Worm (Caenorhabditis elegans) whole organism, young adult: ENCODE measurements around the gene Y69A2AR.31.

Source experiments
- B0019.2 ChIP-seq: fragments of 200-800 bp; sonication (Bioruptor generic); conservative IDR thresholded peaks from 2 replicates; pipeline ENCODE4 v1.3.6; 2022; ENCODE audit warnings: missing genetic modification reagents, missing genetic modification characterization, missing compliant biosample characterization
- B0035.1 ChIP-seq: sonication (generic microtip); optimal IDR thresholded peaks from 2 replicates; lab custom pipeline; 2016; ENCODE audit warnings: missing genetic modification characterization, mild to moderate bottlenecking, missing compliant biosample characterization, missing genotype, missing genetic modification reagents
- B0336.3 ChIP-seq: fragments of 200-800 bp; sonication (Bioruptor generic); IDR thresholded peaks from 2 replicates; pipeline ENCODE4 v1.3.6; 2022; ENCODE audit warnings: missing genetic modification characterization, missing compliant biosample characterization
- C17E4.6 ChIP-seq: fragments of 200-800 bp; sonication (Bioruptor generic); IDR thresholded peaks from 2 replicates; pipeline ENCODE4 v1.3.6; 2022; ENCODE audit warnings: missing genetic modification reagents, missing genetic modification characterization, missing compliant biosample characterization
- D2030.7 ChIP-seq: fragments of 200-800 bp; sonication (Bioruptor generic); IDR thresholded peaks from 2 replicates; pipeline ENCODE4 v1.3.6; 2022; ENCODE audit warnings: missing genetic modification reagents, missing genetic modification characterization, missing compliant biosample characterization
- F52B5.7 ChIP-seq: sonication (generic microtip); optimal IDR thresholded peaks from 2 replicates; lab custom pipeline; 2016; ENCODE audit warnings: mild to moderate bottlenecking, missing genetic modification characterization, missing compliant biosample characterization
- F55B11.4 ChIP-seq: sonication (generic microtip); optimal IDR thresholded peaks from 2 replicates; lab custom pipeline; 2016; ENCODE audit warnings: missing compliant biosample characterization, missing genetic modification characterization, borderline replicate concordance; ENCODE audit not compliant: insufficient read depth
- F57C9.4 ChIP-seq: sonication (generic microtip); optimal IDR thresholded peaks from 2 replicates; lab custom pipeline; 2017; ENCODE audit warnings: mild to moderate bottlenecking, missing genetic modification characterization, missing compliant biosample characterization
- K11D2.4 ChIP-seq: fragments of 200-800 bp; sonication (Bioruptor generic); IDR thresholded peaks from 2 replicates; pipeline ENCODE4 v1.3.6; 2022; ENCODE audit warnings: missing genetic modification reagents, missing genetic modification characterization, missing compliant biosample characterization
- K12H6.12 ChIP-seq: fragments of 200-800 bp; sonication (Bioruptor generic); optimal IDR thresholded peaks from 2 replicates; lab custom pipeline; 2018; ENCODE audit warnings: mild to moderate bottlenecking, missing genetic modification characterization, missing compliant biosample characterization
- Y95B8A.8 ChIP-seq: fragments of 200-800 bp; sonication (Bioruptor generic); IDR thresholded peaks from 2 replicates; pipeline ENCODE4 v1.3.6; 2022; ENCODE audit warnings: missing genetic modification reagents, missing genetic modification characterization, missing compliant biosample characterization
- akir-1 ChIP-seq: fragments of 200-800 bp; sonication (Bioruptor generic); optimal IDR thresholded peaks from 2 replicates; lab custom pipeline; 2018; ENCODE audit warnings: mild to moderate bottlenecking, missing genetic modification characterization, moderate library complexity, missing compliant biosample characterization
- ama-1 ChIP-seq, 3 experiments: fragments of 150-350 bp in 1 of 3; sonication (generic microtip) in 2 of 3; optimal IDR thresholded peaks; 2 replicates each; lab custom pipeline; 2014 to 2018; ENCODE audit warnings: missing biosample characterization in 2 of 3, missing genetic modification characterization in 2 of 3, missing genetic modification reagents in 2 of 3
- aptf-2 ChIP-seq: fragments of 200-800 bp; sonication (Bioruptor generic); conservative IDR thresholded peaks from 2 replicates; pipeline ENCODE4 v1.3.6; 2022; ENCODE audit warnings: missing genetic modification reagents, missing genetic modification characterization, missing compliant biosample characterization
- athp-1 ChIP-seq: sonication (generic microtip); optimal IDR thresholded peaks from 2 replicates; lab custom pipeline; 2017; ENCODE audit warnings: mild to moderate bottlenecking, missing genetic modification characterization, missing compliant biosample characterization
- bed-2 ChIP-seq: fragments of 200-800 bp; sonication (Bioruptor generic); IDR thresholded peaks from 2 replicates; pipeline ENCODE4 v1.3.6; 2022; ENCODE audit warnings: missing genetic modification reagents, missing genetic modification characterization, missing compliant biosample characterization
- ccch-3 ChIP-seq: fragments of 200-800 bp; sonication (Bioruptor generic); optimal IDR thresholded peaks from 2 replicates; lab custom pipeline; 2018; ENCODE audit warnings: mild to moderate bottlenecking, missing genetic modification characterization, missing compliant biosample characterization
- cebp-1 ChIP-seq, 2 experiments: fragments of 200-800 bp in 1 of 2; sonication (Bioruptor generic) in 1 of 2; sonication (generic microtip) in 1 of 2; IDR thresholded peaks in 1 of 2; optimal IDR thresholded peaks in 1 of 2; 2 replicates each; pipeline versions ENCODE4 v1.3.6 to Lab custom; 2017 to 2022; ENCODE audit warnings: missing compliant biosample characterization in 2 of 2, missing genetic modification characterization in 2 of 2, mild to moderate bottlenecking in 1 of 2, missing genetic modification reagents in 1 of 2, moderate library complexity in 1 of 2
- cebp-2 ChIP-seq: fragments of 200-800 bp; sonication (Bioruptor generic); IDR thresholded peaks from 2 replicates; pipeline ENCODE4 v1.3.6; 2022; ENCODE audit warnings: missing genetic modification characterization, missing compliant biosample characterization
- ceh-100 ChIP-seq: fragments of 200-800 bp; sonication (Bioruptor generic); IDR thresholded peaks from 2 replicates; pipeline ENCODE4 v1.3.6; 2022; ENCODE audit warnings: missing genetic modification reagents, missing genetic modification characterization, missing compliant biosample characterization
- ceh-27 ChIP-seq: fragments of 200-800 bp; sonication (Bioruptor generic); optimal IDR thresholded peaks from 2 replicates; lab custom pipeline; 2018; ENCODE audit warnings: mild to moderate bottlenecking, missing genetic modification characterization, moderate library complexity, missing compliant biosample characterization
- ceh-58 ChIP-seq: fragments of 200-800 bp; sonication (Bioruptor generic); IDR thresholded peaks from 2 replicates; pipeline ENCODE4 v1.3.6; 2022; ENCODE audit warnings: missing genetic modification characterization, missing compliant biosample characterization
- ceh-91 ChIP-seq: fragments of 200-800 bp; sonication (Bioruptor generic); IDR thresholded peaks from 2 replicates; pipeline ENCODE4 v1.3.6; 2022; ENCODE audit warnings: missing genetic modification reagents, missing genetic modification characterization, missing compliant biosample characterization
- ets-4 ChIP-seq: fragments of 200-800 bp; sonication (Bioruptor generic); optimal IDR thresholded peaks from 2 replicates; lab custom pipeline; 2018; ENCODE audit warnings: mild to moderate bottlenecking, missing genetic modification characterization, missing compliant biosample characterization
- hlh-12 ChIP-seq: sonication (generic microtip); optimal IDR thresholded peaks from 2 replicates; lab custom pipeline; 2016; ENCODE audit warnings: missing genetic modification characterization, missing compliant biosample characterization
- let-607 ChIP-seq, 2 experiments: fragments of 200-800 bp in 1 of 2; sonication (Bioruptor generic) in 1 of 2; sonication (generic microtip) in 1 of 2; optimal IDR thresholded peaks; 2 replicates each; lab custom pipeline; 2016 to 2018; ENCODE audit warnings: mild to moderate bottlenecking in 2 of 2, missing compliant biosample characterization in 2 of 2, missing genetic modification characterization in 2 of 2, moderate library complexity in 2 of 2, missing genotype in 1 of 2
- lin-26 ChIP-seq: fragments of 200-800 bp; sonication (Bioruptor generic); IDR thresholded peaks from 2 replicates; pipeline ENCODE4 v1.3.6; 2022; ENCODE audit warnings: missing genetic modification reagents, missing genetic modification characterization, missing compliant biosample characterization
- lir-1 ChIP-seq: fragments of 200-800 bp; sonication (Bioruptor generic); conservative IDR thresholded peaks from 2 replicates; pipeline ENCODE4 v1.3.6; 2022; ENCODE audit warnings: missing genetic modification reagents, missing genetic modification characterization, missing compliant biosample characterization
- lsy-27 ChIP-seq: sonication (generic microtip); optimal IDR thresholded peaks from 2 replicates; lab custom pipeline; 2017; ENCODE audit warnings: missing genetic modification characterization, mild to moderate bottlenecking, missing compliant biosample characterization, antibody characterized with exemption, missing genotype, borderline replicate concordance; ENCODE audit not compliant: insufficient read depth
- madf-3 ChIP-seq: fragments of 200-800 bp; sonication (Bioruptor generic); IDR thresholded peaks from 2 replicates; pipeline ENCODE4 v1.3.6; 2022; ENCODE audit warnings: missing genetic modification reagents, missing genetic modification characterization, missing compliant biosample characterization
- madf-6 ChIP-seq: fragments of 200-800 bp; sonication (Bioruptor generic); IDR thresholded peaks from 2 replicates; pipeline ENCODE4 v1.3.6; 2022; ENCODE audit warnings: missing genetic modification reagents, missing genetic modification characterization, missing compliant biosample characterization
- mcd-1 ChIP-seq: fragments of 200-800 bp; sonication (Bioruptor generic); IDR thresholded peaks from 2 replicates; pipeline ENCODE4 v1.3.6; 2022; ENCODE audit warnings: missing genetic modification reagents, missing genetic modification characterization, missing compliant biosample characterization
- nfya-2 ChIP-seq: fragments of 200-800 bp; sonication (Bioruptor generic); IDR thresholded peaks from 2 replicates; pipeline ENCODE4 v1.3.6; 2022; ENCODE audit warnings: missing genetic modification reagents, missing genetic modification characterization, missing compliant biosample characterization
- nhr-120 ChIP-seq: fragments of 200-800 bp; sonication (Bioruptor generic); IDR thresholded peaks from 2 replicates; pipeline ENCODE4 v1.3.6; 2022; ENCODE audit warnings: missing genetic modification characterization, missing compliant biosample characterization
- nhr-179 ChIP-seq: sonication (generic microtip); optimal IDR thresholded peaks from 2 replicates; lab custom pipeline; 2016; ENCODE audit warnings: mild to moderate bottlenecking, missing genetic modification characterization, missing compliant biosample characterization
- pbrm-1 ChIP-seq: fragments of 200-800 bp; sonication (Bioruptor generic); IDR thresholded peaks from 2 replicates; pipeline ENCODE4 v1.3.6; 2022; ENCODE audit warnings: missing genetic modification reagents, missing genetic modification characterization, missing compliant biosample characterization
- rcor-1 ChIP-seq: fragments of 200-800 bp; sonication (Bioruptor generic); IDR thresholded peaks from 2 replicates; pipeline ENCODE4 v1.3.6; 2022; ENCODE audit warnings: missing genetic modification reagents, missing genetic modification characterization, missing compliant biosample characterization
- sdz-38 ChIP-seq: sonication (generic microtip); optimal IDR thresholded peaks from 2 replicates; lab custom pipeline; 2016; ENCODE audit warnings: missing genotype, missing genetic modification characterization, missing compliant biosample characterization
- snpc-1.1 ChIP-seq: sonication (generic microtip); optimal IDR thresholded peaks from 2 replicates; lab custom pipeline; 2017; ENCODE audit warnings: missing genetic modification characterization, mild to moderate bottlenecking, missing compliant biosample characterization, antibody characterized with exemption, moderate library complexity, missing genotype, missing genetic modification reagents; ENCODE audit not compliant: insufficient read depth
- snpc-3.4 ChIP-seq: sonication (generic microtip); optimal IDR thresholded peaks from 2 replicates; lab custom pipeline; 2017; ENCODE audit warnings: missing genetic modification characterization, mild to moderate bottlenecking, missing compliant biosample characterization, antibody characterized with exemption, moderate library complexity, missing genotype, missing genetic modification reagents
- somi-1 ChIP-seq: fragments of 200-800 bp; sonication (Bioruptor generic); optimal IDR thresholded peaks from 2 replicates; lab custom pipeline; 2018; ENCODE audit warnings: mild to moderate bottlenecking, missing genetic modification characterization, missing compliant biosample characterization
- tbp1 ChIP-seq: fragments of 200-800 bp; sonication (Bioruptor generic); optimal IDR thresholded peaks from 2 replicates; lab custom pipeline; 2018; ENCODE audit warnings: mild to moderate bottlenecking, missing genetic modification characterization, missing compliant biosample characterization
- unc-130 ChIP-seq: sonication (generic microtip); optimal IDR thresholded peaks from 2 replicates; lab custom pipeline; 2016; ENCODE audit warnings: missing genetic modification reagents, missing genetic modification characterization, missing compliant biosample characterization
- unc-62 ChIP-seq: fragments of 150-350 bp; optimal IDR thresholded peaks from 2 replicates; lab custom pipeline; 2014; ENCODE audit warnings: missing biosample characterization, missing genetic modification reagents, missing genetic modification characterization
- zfh-2 ChIP-seq: fragments of 200-800 bp; sonication (Bioruptor generic); conservative IDR thresholded peaks from 2 replicates; pipeline ENCODE4 v1.3.6; 2022; ENCODE audit warnings: missing genetic modification reagents, missing genetic modification characterization, missing compliant biosample characterization
- ztf-26 ChIP-seq: sonication (generic microtip); optimal IDR thresholded peaks from 2 replicates; lab custom pipeline; 2017; ENCODE audit warnings: missing genetic modification characterization, missing compliant biosample characterization

Y69A2AR.31 gene

ce11 chrIV:2603556-2604021 lies 60.2 kb downstream of the Y69A2AR.31 start (continued):
- TF ChIP-seq aptf-2 (no peak), lir-1 (GFP tag; lab: Robert Waterston, UW) (no peak), K11D2.4 (GFP tag; lab: Robert Waterston, UW) (0 out of 2 replicates have a peak, but pooled peaks have one; percentile 23), F57C9.4 (tag; lab: Kevin White, UChicago) (no peak), lin-26 (peak; percentile 83), ceh-91 (peak; percentile 46; the same call in 1 of the 2 replicates), K12H6.12 (peak; percentile 41), unc-62 (GFP tag; lab: Kevin White, UChicago) (no peak), hlh-12 (no peak), F52B5.7 (no peak), madf-3 (GFP tag; lab: Robert Waterston, UW) (no peak), ama-1 (optimal IDR thresholded peaks at IDR 0.05; lab: Kevin White, UChicago) (peak; percentile 26), ama-1 (GFP tag; optimal IDR thresholded peaks at IDR 0.05; lab: Kevin White, UChicago) (peak in 1 of 2 experiments; percentile 42), bed-2 (GFP tag; lab: Robert Waterston, UW) (0 out of 2 replicates have a peak, but pooled peaks have one; percentile 49), pbrm-1 (GFP tag; lab: Robert Waterston, UW) (peak; percentile 69), ceh-58 (no peak), D2030.7 (GFP tag; lab: Robert Waterston, UW) (peak; percentile 50), tbp1 (GFP tag; lab: Kevin White, UChicago) (peak; percentile 50), nhr-179 (no peak), ztf-26 (peak; percentile 28), rcor-1 (GFP tag; lab: Robert Waterston, UW) (peak; percentile 15; the same call in 1 of the 2 replicates), B0019.2 (GFP tag; lab: Robert Waterston, UW) (no peak), cebp-1 (GFP tag; IDR thresholded peaks at IDR 0.05; lab: Robert Waterston, UW) (no peak; the same call in 1 of the 2 replicates), cebp-1 (tag; optimal IDR thresholded peaks at IDR 0.05; lab: Kevin White, UChicago) (peak; percentile 21), B0035.1 (tag; lab: Kevin White, UChicago) (no peak), let-607 (tag; optimal IDR thresholded peaks at IDR 0.05; lab: Kevin White, UChicago) (no peak), zfh-2 (GFP tag; lab: Robert Waterston, UW) (peak; percentile 77)

DNA sequence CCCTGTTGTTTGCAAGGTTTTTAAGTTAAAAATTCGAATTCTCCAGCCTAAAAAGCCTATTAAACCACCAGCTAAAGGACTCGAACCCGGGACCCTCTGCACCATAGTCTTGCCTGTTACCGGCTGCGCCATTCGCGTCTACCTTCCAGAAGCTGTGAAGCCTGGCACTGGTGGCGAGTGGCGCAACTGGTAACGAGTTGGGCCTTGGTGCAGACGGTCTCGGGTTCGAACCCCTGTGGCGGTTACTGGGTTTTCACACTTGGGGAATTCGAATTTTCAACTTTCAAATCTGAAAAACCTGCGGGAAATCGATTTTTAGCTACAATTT lies 61.0 kb downstream of the Y69A2AR.31 start:
- TF ChIP-seq athp-1 (tag; lab: Kevin White, UChicago): peak; percentile 21
- no peak for TF ChIP-seq C17E4.6
- TF ChIP-seq ztf-26: no peak
- no peak for TF ChIP-seq akir-1 (GFP tag; lab: Kevin White, UChicago)
- TF ChIP-seq sdz-38: no peak
- no peak for TF ChIP-seq rcor-1 (GFP tag; lab: Robert Waterston, UW)
- TF ChIP-seq F55B11.4 (tag; lab: Kevin White, UChicago): no peak
- peak; percentile 46; the same call in 1 of the 2 replicates for TF ChIP-seq mcd-1 (GFP tag; lab: Robert Waterston, UW)
- TF ChIP-seq pbrm-1 (GFP tag; lab: Robert Waterston, UW): peak; percentile 51; the same call in 1 of the 2 replicates
- no peak for TF ChIP-seq lir-1 (GFP tag; lab: Robert Waterston, UW)
- TF ChIP-seq snpc-1.1 (tag; lab: Kevin White, UChicago): no peak
- TF ChIP-seq Y95B8A.8 (GFP tag; lab: Robert Waterston, UW): 0 out of 2 replicates have a peak, but pooled peaks have one; percentile 17
- TF ChIP-seq ets-4: no peak
- TF ChIP-seq lsy-27 (tag; lab: Kevin White, UChicago): no peak
- TF ChIP-seq nhr-120 (GFP tag; lab: Robert Waterston, UW): peak; percentile 78; the same call in 1 of the 2 replicates
- no peak for TF ChIP-seq nfya-2 (GFP tag; lab: Robert Waterston, UW)
- TF ChIP-seq ceh-27: no peak
- TF ChIP-seq B0336.3: no peak
- TF ChIP-seq ama-1 (optimal IDR thresholded peaks at IDR 0.05; lab: Kevin White, UChicago): no peak
- TF ChIP-seq ama-1 (GFP tag; optimal IDR thresholded peaks at IDR 0.05; lab: Kevin White, UChicago): no peak
- TF ChIP-seq madf-6 (GFP tag; lab: Robert Waterston, UW): no peak; the same call in 1 of the 2 replicates
- no peak for TF ChIP-seq unc-130 (GFP tag; lab: Kevin White, UChicago)
- no peak for TF ChIP-seq ceh-100 (GFP tag; lab: Robert Waterston, UW)
- TF ChIP-seq cebp-1 (GFP tag; IDR thresholded peaks at IDR 0.05; lab: Robert Waterston, UW): no peak
- TF ChIP-seq cebp-1 (tag; optimal IDR thresholded peaks at IDR 0.05; lab: Kevin White, UChicago): no peak
- no peak for TF ChIP-seq somi-1
- no peak for TF ChIP-seq ccch-3 (GFP tag; lab: Kevin White, UChicago)
- TF ChIP-seq snpc-3.4 (tag; lab: Kevin White, UChicago): no peak
- TF ChIP-seq cebp-2 (GFP tag; lab: Robert Waterston, UW): no peak
